Worm (Caenorhabditis elegans): ENCODE data around the gene nlp-78.

Gene nlp-78

DNA sequence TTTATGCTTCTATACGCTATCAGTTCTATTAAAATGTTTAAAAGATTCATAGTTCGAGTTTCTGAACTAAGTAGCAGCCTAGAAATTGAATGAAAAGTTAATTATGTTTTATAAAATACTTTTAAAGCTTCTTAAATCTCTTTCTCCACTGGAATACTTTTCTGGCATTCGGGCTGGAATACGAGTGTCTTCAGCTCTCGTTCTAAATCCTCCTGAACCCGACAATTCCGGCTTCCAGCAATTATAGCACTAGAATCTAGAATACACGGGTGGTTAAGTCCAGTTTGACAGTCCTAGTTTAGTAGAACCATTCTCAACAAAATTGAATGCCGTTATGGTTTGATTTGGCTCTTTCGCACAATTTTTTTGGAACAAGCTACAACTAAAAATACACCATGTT is 3.6 kb upstream of the nlp-78 start:
- TF ChIP-seq hrde-1 (tag; optimal IDR thresholded peaks at IDR 0.05; ENCODE audit: borderline replicate concordance) (no peak), chd-7 (tag; optimal IDR thresholded peaks at IDR 0.05) (peak; percentile 38)

DNA sequence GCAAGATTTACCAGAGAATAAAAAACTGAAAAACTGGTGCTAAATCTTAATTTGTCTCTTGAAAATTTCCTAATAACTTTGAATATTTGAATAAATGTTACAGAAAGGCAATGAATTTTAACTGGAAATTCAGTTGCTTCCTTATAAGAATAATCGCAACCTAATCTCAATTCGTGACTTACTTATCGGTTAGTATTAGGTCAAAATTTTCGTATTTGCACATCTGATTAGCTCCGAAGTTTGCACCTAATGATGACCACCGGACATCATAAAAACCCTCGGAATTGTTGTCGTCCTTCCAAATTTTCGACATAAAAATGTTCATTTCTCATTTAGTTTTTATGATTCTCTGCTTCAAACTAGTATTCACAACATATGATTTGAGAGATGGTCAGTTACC is 1.8 kb downstream of the nlp-78 start, which contains the start of gene C16D2.3:
C16D2.3 (plus strand) TSS at position 301 of the 400 bp plus-strand sequence.
- TF ChIP-seq B0035.1 (tag; optimal IDR thresholded peaks at IDR 0.05) (no peak), egl-18 (GFP tag; IDR thresholded peaks at IDR 0.05) (no peak)

DNA sequence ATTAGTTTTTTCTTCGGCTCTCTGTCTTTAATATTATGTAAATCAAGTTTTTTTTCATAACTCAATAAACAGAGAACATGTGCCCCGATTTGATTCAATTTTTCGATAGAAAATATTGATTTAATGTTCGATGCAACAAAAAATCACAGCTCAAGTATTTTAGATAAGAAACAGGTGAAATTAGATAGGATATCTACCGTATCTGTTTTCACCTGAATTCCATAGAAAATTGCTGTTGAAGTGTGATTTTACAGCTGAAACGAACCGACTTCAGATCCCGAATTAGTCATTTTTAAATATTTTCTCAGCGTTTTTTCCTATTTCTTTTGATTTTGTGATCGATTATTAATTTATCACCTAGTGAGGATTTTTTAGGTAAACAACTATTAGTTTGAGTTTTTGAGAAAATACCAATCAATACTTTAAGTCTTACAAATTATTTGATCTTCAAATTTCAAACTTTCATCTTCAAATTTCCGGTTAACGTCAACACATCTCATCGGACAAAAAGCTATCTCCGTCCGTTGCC is 3.3 kb downstream of the nlp-78 start, which contains the start of gene Y9C2UA.1:
Y9C2UA.1 (plus strand) TSS at position 479 of the 529 bp plus-strand sequence.
- no peak for TF ChIP-seq Y95B8A.8 (GFP tag; IDR thresholded peaks at IDR 0.05)
- no peak for TF ChIP-seq ztf-18 (tag; optimal IDR thresholded peaks at IDR 0.05)
- TF ChIP-seq F57C9.4 (tag; optimal IDR thresholded peaks at IDR 0.05), result no peak
- no peak for TF ChIP-seq somi-1 (GFP tag; optimal IDR thresholded peaks at IDR 0.05)
- TF ChIP-seq egrh-3 (GFP tag; IDR thresholded peaks at IDR 0.05), result no peak
- TF ChIP-seq bed-2 (GFP tag; IDR thresholded peaks at IDR 0.05), result no peak
- no peak for TF ChIP-seq atf-7 (tag; optimal IDR thresholded peaks at IDR 0.05)
- no peak for TF ChIP-seq nhr-120 (GFP tag; IDR thresholded peaks at IDR 0.05)
- TF ChIP-seq unc-62 (GFP tag; optimal IDR thresholded peaks at IDR 0.05), result no peak
- TF ChIP-seq attf-6 (GFP tag; IDR thresholded peaks at IDR 0.05), result no peak
- no peak for TF ChIP-seq ceh-27 (GFP tag; optimal IDR thresholded peaks at IDR 0.05)
- TF ChIP-seq lin-35 (GFP tag; optimal IDR thresholded peaks at IDR 0.05), result no peak

DNA sequence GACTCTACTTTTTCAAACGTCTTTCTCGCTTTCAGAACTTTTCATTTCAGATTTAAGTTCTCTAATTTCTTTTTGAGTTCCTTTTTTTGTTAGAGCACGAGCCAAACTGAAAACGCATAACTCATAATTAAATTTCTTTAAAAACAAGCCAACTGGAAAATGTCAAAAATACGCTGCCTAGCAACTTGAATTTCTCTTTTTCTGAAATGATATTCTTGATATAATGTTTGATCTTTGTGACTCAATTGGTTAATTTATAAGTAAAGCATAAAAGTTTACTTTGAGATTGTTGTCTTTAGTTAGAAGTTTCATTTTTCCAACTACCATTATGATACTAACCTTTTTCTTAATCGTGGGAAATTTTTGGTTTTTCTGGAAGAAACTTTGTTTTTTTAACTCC is 5.1 kb downstream of the nlp-78 start:
- no peak for TF ChIP-seq ceh-91 (GFP tag; IDR thresholded peaks at IDR 0.05)
- no peak for TF ChIP-seq dpl-1 (GFP tag; optimal IDR thresholded peaks at IDR 0.05)
- no peak for TF ChIP-seq B0336.3 (GFP tag; IDR thresholded peaks at IDR 0.05)
- no peak for TF ChIP-seq ztf-18 (tag; optimal IDR thresholded peaks at IDR 0.05)
- TF ChIP-seq ama-1 (optimal IDR thresholded peaks at IDR 0.05), result no peak
- no peak for TF ChIP-seq ama-1 (GFP tag; optimal IDR thresholded peaks at IDR 0.05)
- TF ChIP-seq Y56A3A.18 (GFP tag; IDR thresholded peaks at IDR 0.05), result no peak
- TF ChIP-seq F33H1.4 (GFP tag; IDR thresholded peaks at IDR 0.05), result no peak
- TF ChIP-seq xnd-1 (tag; optimal IDR thresholded peaks at IDR 0.05), result no peak
- no peak for TF ChIP-seq him-1 (tag; optimal IDR thresholded peaks at IDR 0.05)
- no peak for TF ChIP-seq ceh-100 (GFP tag; IDR thresholded peaks at IDR 0.05)
- TF ChIP-seq B0019.2 (GFP tag; conservative IDR thresholded peaks at IDR 0.05), result no peak
- no peak for TF ChIP-seq gei-17 (GFP tag; optimal IDR thresholded peaks at IDR 0.05)
- no peak for TF ChIP-seq ztf-26 (tag; optimal IDR thresholded peaks at IDR 0.05)

DNA sequence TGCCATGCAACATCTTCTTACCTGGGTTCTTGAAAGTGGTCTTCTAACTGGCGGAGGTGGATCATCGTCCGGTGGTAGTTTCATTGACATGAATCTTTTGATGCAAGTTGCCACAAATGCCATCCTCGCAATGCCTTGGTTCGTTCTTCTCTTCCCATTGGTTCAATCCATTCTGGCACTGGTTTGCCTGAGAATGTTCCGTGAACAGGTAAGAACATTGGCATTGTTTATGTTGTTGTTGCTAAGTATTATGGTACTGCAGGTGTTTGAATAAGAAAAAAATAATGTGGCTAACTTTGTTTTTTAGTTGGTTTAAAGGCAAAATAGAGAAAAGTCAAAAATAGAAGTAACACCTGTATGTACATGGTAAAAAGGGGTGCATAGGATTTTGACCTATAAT is 7.8 kb downstream of the nlp-78 start:
- no peak for TF ChIP-seq madf-10 (tag; optimal IDR thresholded peaks at IDR 0.05)
- no peak for TF ChIP-seq attf-3 (GFP tag; conservative IDR thresholded peaks at IDR 0.05)
- TF ChIP-seq xnd-1 (tag; optimal IDR thresholded peaks at IDR 0.05), result no peak
- TF ChIP-seq aptf-2 (GFP tag; conservative IDR thresholded peaks at IDR 0.05), result no peak

DNA sequence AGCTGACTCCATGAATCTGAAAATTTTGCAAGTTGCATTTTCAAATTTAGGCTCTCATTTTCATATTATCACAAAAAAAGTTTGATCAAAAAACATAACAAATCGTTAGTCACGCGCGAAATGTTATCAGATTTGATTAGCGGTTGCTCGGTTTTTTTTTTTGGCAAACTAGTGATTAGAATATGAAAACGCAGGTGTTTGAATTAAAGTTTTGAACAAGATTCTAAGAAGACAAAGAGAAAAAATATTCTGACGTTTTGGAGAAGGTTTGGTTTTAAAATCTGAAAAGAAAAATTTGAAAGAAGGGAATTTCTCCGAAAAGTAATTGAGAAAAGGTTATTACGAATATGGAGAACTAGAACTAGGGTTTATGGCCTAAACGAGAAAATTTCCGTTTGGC is 8.4 kb downstream of the nlp-78 start:
- no peak for TF ChIP-seq repo-1 (tag; optimal IDR thresholded peaks at IDR 0.05)
- no peak for TF ChIP-seq B0336.3 (GFP tag; IDR thresholded peaks at IDR 0.05)
- TF ChIP-seq rpc-1 (optimal IDR thresholded peaks at IDR 0.05), result no peak
- no peak for TF ChIP-seq rpc-1 (tag; optimal IDR thresholded peaks at IDR 0.05)
- TF ChIP-seq hlh-12 (tag; optimal IDR thresholded peaks at IDR 0.05), result no peak
- no peak for TF ChIP-seq lir-1 (GFP tag; conservative IDR thresholded peaks at IDR 0.05)
- no peak for TF ChIP-seq lin-26 (GFP tag; IDR thresholded peaks at IDR 0.05)
- TF ChIP-seq ceh-40 (GFP tag; IDR thresholded peaks at IDR 0.05), result no peak
- no peak for TF ChIP-seq tlf-1 (GFP tag; optimal IDR thresholded peaks at IDR 0.05)
- no peak for TF ChIP-seq athp-1 (tag; optimal IDR thresholded peaks at IDR 0.05)
- no peak for TF ChIP-seq K11D2.4 (GFP tag; IDR thresholded peaks at IDR 0.05)
- TF ChIP-seq F23B12.7 (tag; optimal IDR thresholded peaks at IDR 0.05; ENCODE audit: insufficient read depth), result no peak
- TF ChIP-seq ekl-4 (GFP tag; IDR thresholded peaks at IDR 0.05), result no peak
- no peak for TF ChIP-seq atf-7 (tag; optimal IDR thresholded peaks at IDR 0.05)
- TF ChIP-seq xnd-1 (tag; optimal IDR thresholded peaks at IDR 0.05), result no peak
